Worm (Caenorhabditis elegans) whole organism, L4/young adult: ENCODE results near the gene mfsd-12.

ENCODE experiments used
- W03F9.2 ChIP-seq: fragments of 150-350 bp; optimal IDR thresholded peaks from 2 replicates; lab custom pipeline; 2014; ENCODE audit warnings: missing biosample characterization, missing genetic modification characterization
- him-1 ChIP-seq: sonication (generic microtip); optimal IDR thresholded peaks from 2 replicates; lab custom pipeline; 2016; ENCODE audit warnings: missing genotype, missing genetic modification reagents, missing genetic modification characterization, missing compliant biosample characterization

- peak; percentile 74 for TF ChIP-seq him-1 (tag; lab: Kevin White, UChicago)
- peak; percentile 73 for TF ChIP-seq W03F9.2 (tag; lab: Kevin White, UChicago)
These were observed 43.9 kb downstream of the mfsd-12 start, which contains the start of the genes dnj-14 and glit-1 for ce11 chrX:4711698-4712329.
